Fruit fly (Drosophila melanogaster): ENCODE measurements around the gene Wdr24.

Gene Wdr24

DNA sequence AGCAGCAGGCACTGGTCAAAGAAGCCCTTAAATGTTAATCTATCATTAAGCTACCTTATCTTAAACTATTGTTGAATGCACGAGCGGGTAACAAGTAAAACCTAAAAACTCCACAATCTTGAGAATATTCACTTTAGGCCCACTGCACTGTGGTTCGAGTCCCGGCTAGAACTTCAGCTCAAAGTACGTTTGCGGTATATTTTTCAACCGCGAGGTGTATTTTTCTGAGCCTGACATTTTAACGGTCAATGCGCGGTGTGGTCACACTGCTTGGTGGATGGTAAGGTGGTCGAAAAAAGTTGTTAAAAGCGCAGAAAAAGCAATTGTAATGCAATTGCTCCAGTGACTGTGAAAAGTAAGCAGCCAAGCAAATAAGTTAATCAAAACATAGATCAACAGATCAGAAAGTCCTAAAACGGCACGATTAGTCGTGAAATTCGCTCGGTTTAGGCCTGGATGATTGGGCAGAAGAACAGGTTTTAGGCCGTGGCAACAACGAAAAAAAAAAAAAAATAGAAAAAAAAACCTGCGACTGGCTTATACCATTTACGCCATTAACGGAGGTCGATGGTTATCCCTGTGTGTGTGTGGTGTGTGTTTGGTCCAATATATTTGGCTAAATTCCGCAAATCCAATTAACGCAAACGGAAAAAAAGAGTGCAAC is 19.2 kb downstream of the Wdr24 start, which contains the start of gene Kul (continued):
- TF ChIP-seq oc (tag; optimal IDR thresholded peaks at IDR 0.05) (no peak), al (GFP tag; IDR thresholded peaks at IDR 0.05) (no peak), lmd (GFP tag; IDR thresholded peaks at IDR 0.05) (no peak), CG6175 (GFP tag; IDR thresholded peaks at IDR 0.05) (no peak), bigmax (GFP tag; optimal IDR thresholded peaks at IDR 0.05) (no peak), CG12769 (tag; optimal IDR thresholded peaks at IDR 0.05) (no peak), usp (GFP tag; optimal IDR thresholded peaks at IDR 0.05) (no peak), emc (GFP tag; optimal IDR thresholded peaks at IDR 0.05) (no peak), Doc2 (GFP tag; IDR thresholded peaks at IDR 0.05) (no peak), CG2889 (GFP tag; IDR thresholded peaks at IDR 0.05) (no peak), cas (GFP tag; IDR thresholded peaks at IDR 0.05) (no peak), CG1024 (GFP tag; IDR thresholded peaks at IDR 0.05) (no peak), gcm2 (GFP tag; optimal IDR thresholded peaks at IDR 0.05) (peak; percentile 9), CG7963 (GFP tag; IDR thresholded peaks at IDR 0.05; ENCODE audit: partially characterized antibody) (no peak), CG4360 (GFP tag; IDR thresholded peaks at IDR 0.05) (no peak), stc (GFP tag; IDR thresholded peaks at IDR 0.05) (no peak), CG1832 (GFP tag; optimal IDR thresholded peaks at IDR 0.05) (no peak), Poxn (GFP tag; IDR thresholded peaks at IDR 0.05) (no peak), bowl (GFP tag; IDR thresholded peaks at IDR 0.05) (no peak), sisA (GFP tag; IDR thresholded peaks at IDR 0.05) (no peak), CG3281 (GFP tag; optimal IDR thresholded peaks at IDR 0.05) (no peak), cwo (GFP tag; optimal IDR thresholded peaks at IDR 0.05) (no peak), CG4854 (GFP tag; optimal IDR thresholded peaks at IDR 0.05) (no peak), H2.0 (GFP tag; IDR thresholded peaks at IDR 0.05) (no peak), CG2202 (tag; optimal IDR thresholded peaks at IDR 0.05) (no peak), fd64A (GFP tag; optimal IDR thresholded peaks at IDR 0.05) (no peak), Lim3 (GFP tag; IDR thresholded peaks at IDR 0.05) (no peak), CG30403 (GFP tag; optimal IDR thresholded peaks at IDR 0.05) (peak; percentile 36), btn (GFP tag; optimal IDR thresholded peaks at IDR 0.05) (no peak), disco-r (GFP tag; optimal IDR thresholded peaks at IDR 0.05) (no peak), Hr78 (GFP tag; optimal IDR thresholded peaks at IDR 0.05) (no peak), NC2α (GFP tag; optimal IDR thresholded peaks at IDR 0.05) (no peak), maf-S (GFP tag; optimal IDR thresholded peaks at IDR 0.05) (no peak)

DNA sequence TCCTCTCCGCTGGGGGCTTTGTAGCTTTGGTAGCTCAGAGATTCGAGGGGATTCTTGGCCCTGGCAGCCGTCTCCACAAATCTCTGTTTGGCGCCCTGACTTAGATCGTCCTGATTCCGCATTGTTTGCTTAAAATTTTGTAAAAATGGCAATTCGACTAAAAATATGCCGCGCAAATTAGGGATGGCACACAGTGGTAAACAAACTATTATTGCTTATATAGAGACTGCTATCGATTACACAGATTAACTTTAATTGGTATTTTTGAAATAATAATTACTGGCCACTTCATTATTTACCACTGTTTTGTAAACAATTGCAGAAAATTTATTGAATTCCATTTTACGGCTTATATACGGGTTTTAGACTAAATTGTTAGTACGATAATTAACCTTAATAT is 20.1 kb downstream of the Wdr24 start, which contains the start of the genes Naa40 and CG18731:
Gene Naa40, minus strand, starts transcription at position 206 of the 400 bp plus-strand sequence.
Gene CG18731, plus strand, starts transcription at position 283 of the 400 bp plus-strand sequence.
- TF ChIP-seq BEAF-32 (GFP tag; optimal IDR thresholded peaks at IDR 0.05) (peak; percentile 79), HmgZ (tag; optimal IDR thresholded peaks at IDR 0.05) (no peak), phol (tag; optimal IDR thresholded peaks at IDR 0.05) (peak; percentile 18), CG15479 (GFP tag; optimal IDR thresholded peaks at IDR 0.05) (no peak), Dp (GFP tag; optimal IDR thresholded peaks at IDR 0.05) (peak; percentile 75), Sin3A (optimal IDR thresholded peaks at IDR 0.05) (peak; percentile 17), knrl (GFP tag; IDR thresholded peaks at IDR 0.05; ENCODE audit: partially characterized antibody) (peak; percentile 65), pho (GFP tag; optimal IDR thresholded peaks at IDR 0.05) (no peak), CG1024 (GFP tag; IDR thresholded peaks at IDR 0.05) (no peak), CG10462 (GFP tag; optimal IDR thresholded peaks at IDR 0.05) (no peak), CG34422 (GFP tag; IDR thresholded peaks at IDR 0.05) (peak; percentile 36; the same call in 1 of the 3 replicates), Med (GFP tag) (peak; percentile 61), Dref (GFP tag; IDR thresholded peaks at IDR 0.05) (peak; percentile 71), sima (GFP tag; optimal IDR thresholded peaks at IDR 0.05) (no peak), toy (GFP tag; IDR thresholded peaks at IDR 0.05) (no peak), da (GFP tag; optimal IDR thresholded peaks at IDR 0.05) (no peak), CG6272 (GFP tag; IDR thresholded peaks at IDR 0.05) (peak; percentile 38; the same call in 1 of the 2 replicates), amos (GFP tag; IDR thresholded peaks at IDR 0.05; ENCODE audit: partially characterized antibody) (peak; percentile 74), Sry-β (GFP tag; optimal IDR thresholded peaks at IDR 0.05) (no peak), CG14710 (tag; optimal IDR thresholded peaks at IDR 0.05) (peak; percentile 7), unc-4 (GFP tag; IDR thresholded peaks at IDR 0.05; ENCODE audit: partially characterized antibody) (peak; percentile 78)
